Worm (Caenorhabditis elegans) whole organism, L4/young adult: Measurements from ENCODE around the gene nlp-19.

ENCODE experiments used
- dao-5 ChIP-seq: sonication (generic microtip); optimal IDR thresholded peaks from 2 replicates; lab custom pipeline; 2016; ENCODE audit warnings: missing genotype, missing genetic modification characterization, moderate library complexity, missing compliant biosample characterization
- him-1 ChIP-seq: sonication (generic microtip); optimal IDR thresholded peaks from 2 replicates; lab custom pipeline; 2016; ENCODE audit warnings: missing genotype, missing genetic modification reagents, missing genetic modification characterization, missing compliant biosample characterization

DNA sequence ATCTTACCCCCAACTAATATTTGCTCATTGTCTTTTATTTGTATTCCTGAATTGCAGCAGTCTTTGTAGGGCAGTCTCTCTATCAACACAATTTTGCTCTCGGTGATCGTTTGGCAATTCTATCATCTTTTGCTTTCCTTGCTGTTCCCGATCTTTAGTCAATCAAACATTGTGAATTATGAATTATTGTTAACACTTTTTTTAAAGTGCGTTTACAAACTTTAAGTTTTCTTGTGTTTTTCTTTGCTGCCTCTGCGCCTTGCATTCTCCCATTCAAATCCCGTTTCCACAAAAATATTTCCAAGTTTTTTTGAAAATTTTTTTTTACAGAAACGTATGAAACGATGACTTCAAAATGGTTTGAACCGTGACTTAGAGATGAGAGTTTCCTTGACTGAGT, 23.5 kb downstream of the nlp-19 start, which contains the start of gene ver-4:
- no peak for TF ChIP-seq him-1 (tag; lab: Kevin White, UChicago)
- no peak for TF ChIP-seq dao-5
